Worm (Caenorhabditis elegans) whole organism, L2 larva: ENCODE measurements around the gene F32H5.4.

Experiments
- C34F6.9 ChIP-seq: fragments of 150-350 bp; optimal IDR thresholded peaks from 2 replicates; lab custom pipeline; 2014; ENCODE audit warnings: missing biosample characterization, missing genetic modification characterization
- F13H6.1 ChIP-seq: sonication (generic microtip); optimal IDR thresholded peaks from 2 replicates; lab custom pipeline; 2016; ENCODE audit warnings: missing genetic modification characterization, missing compliant biosample characterization
- ZK546.5 ChIP-seq: sonication (generic microtip); optimal IDR thresholded peaks from 2 replicates; lab custom pipeline; 2017; ENCODE audit warnings: missing biosample characterization, missing genetic modification characterization
- aly-2 ChIP-seq: fragments of 150-350 bp; optimal IDR thresholded peaks from 2 replicates; lab custom pipeline; 2014; ENCODE audit warnings: missing biosample characterization, missing genetic modification characterization
- blmp-1 ChIP-seq: sonication (generic microtip); optimal IDR thresholded peaks from 2 replicates; lab custom pipeline; 2017; ENCODE audit warnings: missing genetic modification characterization, mild to moderate bottlenecking, missing compliant biosample characterization, antibody characterized with exemption, moderate library complexity; ENCODE audit not compliant: insufficient read depth
- ceh-16 ChIP-seq: fragments of 150-350 bp; optimal IDR thresholded peaks from 2 replicates; lab custom pipeline; 2014; ENCODE audit warnings: missing biosample characterization, missing genetic modification characterization
- ceh-82 ChIP-seq: fragments of 150-350 bp; optimal IDR thresholded peaks from 2 replicates; lab custom pipeline; 2014; ENCODE audit warnings: missing biosample characterization, missing genetic modification characterization
- crh-2 ChIP-seq: sonication (generic microtip); optimal IDR thresholded peaks from 2 replicates; lab custom pipeline; 2017; ENCODE audit warnings: missing biosample characterization, missing genetic modification characterization
- dmd-4 ChIP-seq: sonication (generic microtip); optimal IDR thresholded peaks from 2 replicates; lab custom pipeline; 2017; ENCODE audit warnings: missing biosample characterization, missing genetic modification characterization
- egl-27 ChIP-seq: sonication (generic microtip); optimal IDR thresholded peaks from 3 replicates; lab custom pipeline; 2017; ENCODE audit warnings: missing biosample characterization, missing genetic modification reagents, missing genetic modification characterization
- elt-1 ChIP-seq: fragments of 150-350 bp; optimal IDR thresholded peaks from 2 replicates; lab custom pipeline; 2014; ENCODE audit warnings: missing biosample characterization, missing genetic modification characterization
- elt-3 ChIP-seq: sonication (generic microtip); optimal IDR thresholded peaks from 2 replicates; lab custom pipeline; 2017; ENCODE audit warnings: missing biosample characterization, missing genetic modification characterization
- lin-11 ChIP-seq: fragments of 150-350 bp; sonication (generic microtip); optimal IDR thresholded peaks from 2 replicates; lab custom pipeline; 2014; ENCODE audit warnings: missing biosample characterization, missing genetic modification characterization, inconsistent platforms, mixed read lengths
- lin-13 ChIP-seq: fragments of 150-350 bp; optimal IDR thresholded peaks from 2 replicates; lab custom pipeline; 2014; ENCODE audit warnings: missing biosample characterization, missing genetic modification reagents, missing genetic modification characterization
- lsy-2 ChIP-seq, 2 experiments: fragments of 150-350 bp in 1 of 2; sonication (generic microtip) in 1 of 2; optimal IDR thresholded peaks; 2 replicates each; lab custom pipeline; 2014 to 2017; ENCODE audit warnings: missing biosample characterization in 2 of 2, missing genetic modification characterization in 2 of 2
- mab-5 ChIP-seq: fragments of 150-350 bp; optimal IDR thresholded peaks from 2 replicates; lab custom pipeline; 2014; ENCODE audit warnings: missing biosample characterization, missing genetic modification characterization
- mbf-1 ChIP-seq: sonication (generic microtip); optimal IDR thresholded peaks from 2 replicates; lab custom pipeline; 2017; ENCODE audit warnings: missing biosample characterization, missing genetic modification characterization
- mdl-1 ChIP-seq, 2 experiments: fragments of 150-350 bp in 1 of 2; sonication (generic microtip) in 1 of 2; optimal IDR thresholded peaks; 2 replicates each; lab custom pipeline; 2017; ENCODE audit warnings: missing biosample characterization in 2 of 2, missing genetic modification characterization in 2 of 2
- nhr-10 ChIP-seq: sonication (generic microtip); optimal IDR thresholded peaks from 2 replicates; lab custom pipeline; 2017; ENCODE audit warnings: missing biosample characterization, missing genetic modification characterization
- nhr-11 ChIP-seq: fragments of 150-350 bp; optimal IDR thresholded peaks from 2 replicates; lab custom pipeline; 2014; ENCODE audit warnings: missing biosample characterization, missing genetic modification characterization
- nhr-12 ChIP-seq: fragments of 150-350 bp; optimal IDR thresholded peaks from 2 replicates; lab custom pipeline; 2014; ENCODE audit warnings: missing biosample characterization, missing genetic modification characterization
- nhr-129 ChIP-seq: fragments of 150-350 bp; optimal IDR thresholded peaks from 2 replicates; lab custom pipeline; 2014; ENCODE audit warnings: missing biosample characterization, missing genetic modification characterization
- nhr-21 ChIP-seq: fragments of 150-350 bp; optimal IDR thresholded peaks from 2 replicates; lab custom pipeline; 2014; ENCODE audit warnings: missing biosample characterization, missing genetic modification characterization
- nhr-23 ChIP-seq: fragments of 150-350 bp; optimal IDR thresholded peaks from 2 replicates; lab custom pipeline; 2014; ENCODE audit warnings: missing biosample characterization, missing genetic modification reagents, missing genetic modification characterization
- nhr-237 ChIP-seq: fragments of 150-350 bp; optimal IDR thresholded peaks from 2 replicates; lab custom pipeline; 2014; ENCODE audit warnings: missing biosample characterization, missing genetic modification characterization
- nhr-25 ChIP-seq: fragments of 150-350 bp; sonication (generic microtip); optimal IDR thresholded peaks from 3 replicates; lab custom pipeline; 2014; ENCODE audit warnings: missing biosample characterization, missing genetic modification characterization
- nhr-77 ChIP-seq: fragments of 150-350 bp; optimal IDR thresholded peaks from 2 replicates; lab custom pipeline; 2014; ENCODE audit warnings: missing biosample characterization, missing genetic modification characterization
- sem-4 ChIP-seq: fragments of 150-350 bp; optimal IDR thresholded peaks from 2 replicates; lab custom pipeline; 2014; ENCODE audit warnings: missing biosample characterization, missing genetic modification reagents, missing genetic modification characterization
- skn-1 ChIP-seq: sonication (generic microtip); optimal IDR thresholded peaks from 2 replicates; lab custom pipeline; 2017; ENCODE audit warnings: missing biosample characterization, missing genetic modification characterization
- sma-3 ChIP-seq: sonication (generic microtip); optimal IDR thresholded peaks from 2 replicates; lab custom pipeline; 2016; ENCODE audit warnings: missing genetic modification reagents, missing genetic modification characterization, missing compliant biosample characterization
- sma-9 ChIP-seq, 2 experiments: fragments of 150-350 bp in 1 of 2; sonication (generic microtip) in 1 of 2; optimal IDR thresholded peaks; 2 replicates each; lab custom pipeline; 2014 to 2016; ENCODE audit warnings: missing genetic modification characterization in 2 of 2, mild to moderate bottlenecking in 1 of 2, missing biosample characterization in 1 of 2, missing compliant biosample characterization in 1 of 2, missing genetic modification reagents in 1 of 2, moderate library complexity in 1 of 2
- unc-62 ChIP-seq: fragments of 150-350 bp; optimal IDR thresholded peaks from 2 replicates; lab custom pipeline; 2014; ENCODE audit warnings: missing biosample characterization, missing genetic modification reagents, missing genetic modification characterization
- zag-1 ChIP-seq: fragments of 150-350 bp; optimal IDR thresholded peaks from 2 replicates; lab custom pipeline; 2014; ENCODE audit warnings: missing biosample characterization, missing genetic modification characterization
- ztf-11 ChIP-seq: sonication (generic microtip); optimal IDR thresholded peaks from 2 replicates; lab custom pipeline; 2017; ENCODE audit warnings: missing biosample characterization, missing genetic modification characterization

F32H5.4 gene

DNA sequence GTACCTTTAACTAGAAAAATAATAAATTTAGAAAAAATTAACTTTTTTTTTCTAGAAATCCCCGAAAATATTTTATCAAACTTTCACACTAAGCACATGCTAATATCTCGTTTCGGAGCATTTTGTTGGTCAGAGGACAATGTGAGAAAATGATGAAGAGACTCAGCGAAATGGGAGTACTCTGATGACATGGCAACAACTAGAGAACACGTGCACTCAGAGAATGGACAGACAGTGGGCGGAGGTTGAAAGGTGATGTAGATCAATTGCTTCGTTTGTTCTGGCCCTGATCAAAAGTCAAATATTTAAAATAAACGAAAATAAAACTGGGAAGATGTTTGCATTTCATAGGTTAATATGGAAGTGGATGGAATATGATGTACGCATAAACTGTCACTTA is 25.9 kb upstream of the F32H5.4 start:
- peak; percentile 68 for TF ChIP-seq sma-9 (GFP tag; optimal IDR thresholded peaks at IDR 0.05; lab: Kevin White, UChicago)
- no peak for TF ChIP-seq sma-9 (tag; optimal IDR thresholded peaks at IDR 0.05; lab: Kevin White, UChicago)
- no peak for TF ChIP-seq lin-13 (GFP tag; lab: Kevin White, UChicago)

DNA sequence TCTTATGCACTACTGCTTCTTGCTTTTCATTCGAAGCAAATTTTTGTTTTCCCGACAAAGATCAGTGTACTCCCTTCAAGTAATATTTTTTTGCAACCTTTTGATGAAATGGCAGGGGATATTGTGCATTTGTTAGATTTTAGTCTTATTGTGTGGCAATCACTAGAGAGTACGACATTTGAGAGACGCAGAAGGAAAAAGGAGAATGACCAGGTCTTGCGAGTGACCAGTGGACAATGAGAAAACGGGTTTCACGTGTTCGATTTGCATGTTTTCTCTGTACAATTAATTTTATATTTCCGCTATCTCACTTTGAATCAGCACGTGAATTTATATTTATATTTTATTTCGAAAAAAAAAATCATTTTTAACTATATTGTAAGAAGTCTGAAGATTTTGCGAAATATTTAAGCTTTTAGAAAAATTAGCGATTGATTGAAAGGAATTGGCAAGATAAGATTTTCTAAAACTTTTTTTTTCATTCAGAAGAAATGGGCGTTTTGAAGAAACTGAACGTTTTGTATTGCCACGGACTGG is 24.4 kb upstream of the F32H5.4 start, which contains the start of gene C50B6.9:
TSS of gene C50B6.9 (plus strand) at position 487 of the 537 bp plus-strand sequence.
- TF ChIP-seq elt-1 (no peak), blmp-1 (tag; lab: Kevin White, UChicago) (no peak), sem-4 (tag; lab: Kevin White, UChicago) (no peak), F13H6.1 (tag; lab: Kevin White, UChicago) (peak; percentile 3), lsy-2 (tag; optimal IDR thresholded peaks at IDR 0.05; lab: Kevin White, UChicago) (no peak)

DNA sequence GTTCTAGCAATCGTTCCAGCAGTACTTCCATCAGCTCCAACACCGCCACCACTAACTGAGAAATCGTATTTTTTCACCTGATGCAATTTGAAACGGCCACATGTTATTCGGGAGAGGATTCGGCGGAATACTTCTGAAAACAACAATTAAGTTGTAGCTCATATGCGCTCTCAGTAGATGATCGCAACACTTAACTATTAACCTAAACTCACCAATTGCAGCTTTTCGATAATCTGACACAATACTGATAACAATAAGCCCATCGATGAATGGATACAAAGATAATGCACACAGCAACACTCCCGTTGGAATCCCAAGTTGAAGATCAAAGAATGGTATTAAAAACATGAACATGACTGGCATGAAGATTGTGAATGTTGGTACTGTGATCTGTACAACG is 22.3 kb upstream of the F32H5.4 start:
- TF ChIP-seq nhr-11 (tag; lab: Kevin White, UChicago) (no peak), skn-1 (tag; lab: Kevin White, UChicago) (no peak), mdl-1 (tag; optimal IDR thresholded peaks at IDR 0.05; lab: Kevin White, UChicago) (no peak), mbf-1 (tag; lab: Kevin White, UChicago) (no peak), nhr-25 (tag; lab: Kevin White, UChicago) (no peak), dmd-4 (tag; lab: Kevin White, UChicago) (no peak), lin-11 (no peak), nhr-23 (tag; lab: Kevin White, UChicago) (no peak), aly-2 (tag; lab: Kevin White, UChicago) (no peak), nhr-129 (tag; lab: Kevin White, UChicago) (no peak), sem-4 (tag; lab: Kevin White, UChicago) (no peak), crh-2 (tag; lab: Kevin White, UChicago) (no peak), nhr-237 (no peak), ZK546.5 (tag; lab: Kevin White, UChicago) (no peak), zag-1 (tag; lab: Kevin White, UChicago) (no peak), C34F6.9 (tag; lab: Kevin White, UChicago) (no peak), ceh-16 (tag; lab: Kevin White, UChicago) (no peak), nhr-21 (tag; lab: Kevin White, UChicago) (no peak), egl-27 (tag; lab: Kevin White, UChicago) (no peak)
- TF ChIP-seq, all 48 proteins: peak for 0

DNA sequence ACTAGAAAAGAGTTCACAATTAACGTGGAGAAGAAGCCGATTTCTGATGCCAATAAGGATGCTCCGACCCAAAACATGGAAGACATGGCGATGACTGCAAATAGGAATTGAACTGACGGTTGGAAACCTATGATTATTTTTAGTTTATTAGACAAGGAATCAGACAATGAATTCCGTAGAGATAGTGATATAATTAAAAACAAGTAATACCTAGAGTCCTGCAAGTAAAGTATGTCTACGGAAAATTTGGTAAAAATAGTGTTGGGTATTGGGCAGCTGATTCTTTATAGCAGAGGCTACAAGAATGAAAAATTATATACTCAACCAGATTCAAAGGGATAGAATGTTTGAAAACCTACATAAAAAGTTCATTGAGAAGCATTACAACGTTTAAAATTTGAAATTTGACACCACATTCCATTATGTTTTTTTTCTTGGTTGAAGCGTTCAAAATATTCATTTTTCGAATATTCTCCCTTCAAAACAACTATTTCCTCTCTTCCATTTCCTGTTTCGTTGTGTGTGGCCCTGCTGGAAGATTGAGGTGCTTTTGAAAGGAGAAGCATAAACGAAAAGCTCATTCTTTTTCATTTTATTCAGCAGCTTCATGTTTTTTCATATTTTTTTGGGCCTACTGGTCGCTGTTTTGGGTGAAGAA is 20.6 kb upstream of the F32H5.4 start, which contains the start of the genes str-4 and lgc-48:
TSS of gene str-4 (minus strand) at position 101 of the 658 bp plus-strand sequence.
TSS of gene lgc-48 (plus strand) at position 608 of the 658 bp plus-strand sequence.
- TF ChIP-seq zag-1 (tag; lab: Kevin White, UChicago) (no peak), sma-3 (GFP tag; lab: Kevin White, UChicago) (no peak), elt-3 (tag; lab: Kevin White, UChicago) (no peak), ztf-11 (no peak), mab-5 (no peak), crh-2 (tag; lab: Kevin White, UChicago) (no peak), nhr-129 (tag; lab: Kevin White, UChicago) (no peak), ceh-82 (tag; lab: Kevin White, UChicago) (no peak), nhr-77 (no peak), nhr-25 (tag; lab: Kevin White, UChicago) (no peak), unc-62 (GFP tag; lab: Kevin White, UChicago) (no peak), nhr-10 (tag; lab: Kevin White, UChicago) (no peak), lin-11 (no peak), nhr-12 (tag; lab: Kevin White, UChicago) (no peak), blmp-1 (tag; lab: Kevin White, UChicago) (no peak)
